Fruit fly (Drosophila melanogaster): ENCODE data around the gene CG33346.

- no peak for TF ChIP-seq Myc (optimal IDR thresholded peaks at IDR 0.05)
- no peak for TF ChIP-seq psq (optimal IDR thresholded peaks at IDR 0.05)
- TF ChIP-seq insv (optimal IDR thresholded peaks at IDR 0.05): no peak
- no peak for TF ChIP-seq ttk (optimal IDR thresholded peaks at IDR 0.05)
Observed at dm6 chr3R:28636111-28636510, 32.9 kb upstream of the CG33346 start, which contains the start of gene CG9988.
